Worm (Caenorhabditis elegans) whole organism, L1 larva: ENCODE results near the gene lact-8.

Source experiments
- ceh-88 ChIP-seq: fragments of 200-800 bp; sonication (Bioruptor generic); IDR thresholded peaks from 2 replicates; pipeline ENCODE4 v1.3.6; 2022; ENCODE audit warnings: missing genetic modification characterization, missing compliant biosample characterization
- dpl-1 ChIP-seq, 3 experiments: fragments of 150-350 bp in 2 of 3; sonication (generic microtip) in 1 of 3; optimal IDR thresholded peaks; 2 replicates each; lab custom pipeline; 2014 to 2017; ENCODE audit warnings: missing biosample characterization in 3 of 3, missing genetic modification characterization in 3 of 3, missing genetic modification reagents in 3 of 3
- efl-3 ChIP-seq: fragments of 200-800 bp; sonication (Bioruptor generic); optimal IDR thresholded peaks from 2 replicates; lab custom pipeline; 2018; ENCODE audit warnings: mild to moderate bottlenecking, missing genetic modification characterization, missing compliant biosample characterization
- lin-39 ChIP-seq: fragments of 150-350 bp; optimal IDR thresholded peaks from 2 replicates; lab custom pipeline; 2014; ENCODE audit warnings: missing biosample characterization, missing genetic modification reagents, missing genetic modification characterization
- nhr-11 ChIP-seq: fragments of 150-350 bp; optimal IDR thresholded peaks from 2 replicates; lab custom pipeline; 2014; ENCODE audit warnings: missing biosample characterization, missing genetic modification characterization
- nhr-237 ChIP-seq: fragments of 150-350 bp; optimal IDR thresholded peaks from 2 replicates; lab custom pipeline; 2014; ENCODE audit warnings: missing biosample characterization, missing genetic modification characterization
- nhr-90 ChIP-seq: sonication (generic microtip); optimal IDR thresholded peaks from 2 replicates; lab custom pipeline; 2016; ENCODE audit warnings: mild to moderate bottlenecking, missing genetic modification characterization, missing compliant biosample characterization; ENCODE audit not compliant: poor library complexity
- pqm-1 ChIP-seq: sonication (generic microtip); optimal IDR thresholded peaks from 3 replicates; lab custom pipeline; 2017; ENCODE audit warnings: missing biosample characterization, missing genetic modification characterization
- snpc-4 ChIP-seq: fragments of 150-350 bp; optimal IDR thresholded peaks from 2 replicates; lab custom pipeline; 2014; ENCODE audit warnings: missing biosample characterization, missing genetic modification characterization
- unc-62 ChIP-seq: fragments of 150-350 bp; optimal IDR thresholded peaks from 2 replicates; lab custom pipeline; 2014; ENCODE audit warnings: missing biosample characterization, missing genetic modification reagents, missing genetic modification characterization
- zag-1 ChIP-seq: fragments of 150-350 bp; optimal IDR thresholded peaks from 2 replicates; lab custom pipeline; 2014; ENCODE audit warnings: missing biosample characterization, missing genetic modification characterization
- ztf-11 ChIP-seq, 2 experiments: sonication (generic microtip); optimal IDR thresholded peaks; 2 replicates each; lab custom pipeline; 2016 to 2017; ENCODE audit warnings: missing genetic modification characterization in 2 of 2, missing biosample characterization in 1 of 2, missing compliant biosample characterization in 1 of 2

- no peak for TF ChIP-seq dpl-1 (GFP tag; optimal IDR thresholded peaks at IDR 0.05; lab: Kevin White, UChicago)
- no peak for TF ChIP-seq snpc-4 (tag; lab: Kevin White, UChicago)
- TF ChIP-seq pqm-1 (tag; lab: Kevin White, UChicago) = no peak
- no peak for TF ChIP-seq ztf-11 (tag; optimal IDR thresholded peaks at IDR 0.05; lab: Kevin White, UChicago)
- no peak for TF ChIP-seq zag-1 (tag; lab: Kevin White, UChicago)
- no peak for TF ChIP-seq nhr-90
- TF ChIP-seq ceh-88 (GFP tag; lab: Robert Waterston, UW) = no peak
- TF ChIP-seq efl-3 (GFP tag; lab: Kevin White, UChicago) = no peak
- TF ChIP-seq nhr-11 (tag; lab: Kevin White, UChicago) = no peak
- no peak for TF ChIP-seq unc-62 (GFP tag; lab: Kevin White, UChicago)
- no peak for TF ChIP-seq nhr-237 (tag; lab: Kevin White, UChicago)
- TF ChIP-seq lin-39 (tag; lab: Kevin White, UChicago) = no peak
These were observed 49.6 kb downstream of the lact-8 start, which contains the start of gene C45B11.6 for ce11 chrV:11043767-11044166.
